Worm (Caenorhabditis elegans): ENCODE results near the gene mltn-1.
A peak's percentile ranks its signal among the peaks of the same experiment; 100 is the strongest.

Gene mltn-1

ce11 chrII:13189363-13189762 lies 44.3 kb upstream of the mltn-1 start (continued):
- TF ChIP-seq dsc-1 (tag; optimal IDR thresholded peaks at IDR 0.05): no peak

ce11 chrII:13188084-13188483 lies 43.1 kb upstream of the mltn-1 start:
- TF ChIP-seq unc-86 (tag; optimal IDR thresholded peaks at IDR 0.05) (no peak), dpl-1 (GFP tag; optimal IDR thresholded peaks at IDR 0.05) (peak in 1 of 3 experiments; percentile 3), efl-1 (optimal IDR thresholded peaks at IDR 0.05) (no peak), efl-1 (GFP tag; optimal IDR thresholded peaks at IDR 0.05 in 1 of 2) (peak; percentile 48 to 94), hpl-2 (GFP tag; optimal IDR thresholded peaks at IDR 0.05) (no peak)

DNA sequence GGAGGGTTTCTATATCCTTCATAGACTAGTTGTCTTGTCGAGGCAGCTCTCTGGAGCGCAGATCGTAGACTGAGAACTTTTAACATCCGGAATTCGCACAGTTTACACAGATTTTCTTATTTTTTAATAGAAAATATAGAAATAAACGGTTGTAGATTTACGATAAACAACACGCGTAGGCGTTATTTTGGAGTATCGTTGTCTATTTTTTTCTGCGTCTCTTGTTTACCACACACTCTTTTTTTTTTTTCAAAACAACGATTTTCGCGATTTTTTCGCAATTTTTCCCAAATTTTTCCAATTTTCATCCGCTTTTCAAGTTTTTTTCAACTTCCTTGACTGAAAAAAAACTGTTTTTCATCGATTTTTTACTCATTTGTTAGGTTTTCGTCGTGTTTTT lies 42.2 kb upstream of the mltn-1 start, which contains the start of gene mecr-1:
TSS of gene mecr-1 (minus strand) at position 127 of the 400 bp plus-strand sequence.
- TF ChIP-seq swsn-7 (tag; optimal IDR thresholded peaks at IDR 0.05) (peak; percentile 4), F16B12.6 (tag; optimal IDR thresholded peaks at IDR 0.05) (peak; percentile 8), ama-1 (optimal IDR thresholded peaks at IDR 0.05) (no peak), lin-15B (tag; optimal IDR thresholded peaks at IDR 0.05) (peak; percentile 1), isw-1 (GFP tag; IDR thresholded peaks at IDR 0.05) (0 out of 2 replicates have a peak, but pooled peaks have one; percentile 18), ceh-88 (GFP tag; IDR thresholded peaks at IDR 0.05) (no peak), nhr-71 (tag; optimal IDR thresholded peaks at IDR 0.05) (peak; percentile 64), lir-3 (tag; optimal IDR thresholded peaks at IDR 0.05; ENCODE audit: poor library complexity) (no peak), nhr-28 (tag; optimal IDR thresholded peaks at IDR 0.05) (no peak), efl-3 (GFP tag; optimal IDR thresholded peaks at IDR 0.05) (no peak), nhr-47 (tag; optimal IDR thresholded peaks at IDR 0.05) (peak; percentile 54), egl-13 (tag; optimal IDR thresholded peaks at IDR 0.05) (no peak), nhr-237 (tag; optimal IDR thresholded peaks at IDR 0.05) (no peak), aha-1 (tag; optimal IDR thresholded peaks at IDR 0.05) (no peak), ceh-82 (tag; optimal IDR thresholded peaks at IDR 0.05) (peak in 2 of 3 experiments; percentile 23 to 36), fkh-4 (tag; optimal IDR thresholded peaks at IDR 0.05; ENCODE audit: borderline replicate concordance) (no peak), unc-98 (GFP tag; IDR thresholded peaks at IDR 0.05) (no peak), snpc-4 (tag; optimal IDR thresholded peaks at IDR 0.05) (no peak), xbp-1 (tag; optimal IDR thresholded peaks at IDR 0.05) (no peak), ztf-11 (tag; optimal IDR thresholded peaks at IDR 0.05) (no peak), ceh-8 (GFP tag; optimal IDR thresholded peaks at IDR 0.05) (no peak), lin-14 (GFP tag; optimal IDR thresholded peaks at IDR 0.05) (no peak), fos-1 (tag; optimal IDR thresholded peaks at IDR 0.05) (no peak), tlp-1 (tag; optimal IDR thresholded peaks at IDR 0.05) (no peak), fkh-8 (tag; optimal IDR thresholded peaks at IDR 0.05) (peak; percentile 15), unc-30 (tag; optimal IDR thresholded peaks at IDR 0.05) (no peak), unc-62 (GFP tag; optimal IDR thresholded peaks at IDR 0.05) (no peak), ceh-90 (tag; optimal IDR thresholded peaks at IDR 0.05) (no peak), grh-1 (GFP tag; IDR thresholded peaks at IDR 0.05) (no peak), fkh-10 (GFP tag; optimal IDR thresholded peaks at IDR 0.05) (no peak), elt-2 (tag; optimal IDR thresholded peaks at IDR 0.05) (no peak), efl-1 (optimal IDR thresholded peaks at IDR 0.05) (peak; percentile 61 to 69), efl-1 (GFP tag; optimal IDR thresholded peaks at IDR 0.05 in 1 of 2) (peak; percentile 67 to 96), C34B4.2 (tag; optimal IDR thresholded peaks at IDR 0.05) (no peak), rnt-1 (tag; optimal IDR thresholded peaks at IDR 0.05) (peak; percentile 33), hlh-4 (tag; optimal IDR thresholded peaks at IDR 0.05) (no peak), nhr-84 (tag; optimal IDR thresholded peaks at IDR 0.05) (no peak), tbx-2 (tag; optimal IDR thresholded peaks at IDR 0.05) (peak; percentile 51), sox-4 (tag; optimal IDR thresholded peaks at IDR 0.05) (no peak), ces-1 (GFP tag; optimal IDR thresholded peaks at IDR 0.05) (no peak), elt-3 (tag; optimal IDR thresholded peaks at IDR 0.05) (peak in 1 of 6 experiments; percentile 20), hpl-2 (GFP tag; optimal IDR thresholded peaks at IDR 0.05) (no peak), sup-37 (GFP tag; optimal IDR thresholded peaks at IDR 0.05) (no peak), zag-1 (tag; optimal IDR thresholded peaks at IDR 0.05) (no peak), dpl-1 (GFP tag; optimal IDR thresholded peaks at IDR 0.05) (peak; percentile 43 to 65 (median 64)), nhr-90 (tag; optimal IDR thresholded peaks at IDR 0.05; ENCODE audit: poor library complexity) (peak; percentile 5), skn-1 (tag; optimal IDR thresholded peaks at IDR 0.05) (peak; percentile 32)

Measured in whole organism, L1 larva.